Fruit fly (Drosophila melanogaster) whole organism, embryonic: ENCODE data around the gene Idh3a.

ENCODE experiments used
- Atf3 ChIP-seq: fragments of 200-800 bp; sonication (Bioruptor generic); optimal IDR thresholded peaks from 3 replicates; lab custom pipeline; 2016; ENCODE audit warnings: missing biosample characterization, missing genetic modification characterization
- Blimp-1 ChIP-seq: fragments of 200-800 bp; sonication (Bioruptor generic); optimal IDR thresholded peaks from 3 replicates; lab custom pipeline; 2018; ENCODE audit warnings: missing biosample characterization, missing genetic modification characterization, mild to moderate bottlenecking, moderate library complexity, missing genetic modification reagents
- CG10979 ChIP-seq: fragments of 200-800 bp; sonication (Bioruptor generic); optimal IDR thresholded peaks from 2 replicates; lab custom pipeline; 2018; ENCODE audit warnings: missing biosample characterization, mild to moderate bottlenecking, missing genetic modification characterization, moderate library complexity
- CG11085 ChIP-seq: fragments of 200-800 bp; sonication (Bioruptor generic); IDR thresholded peaks from 2 replicates; pipeline ENCODE4 v1.3.6; 2022; ENCODE audit warnings: missing biosample characterization, missing genetic modification characterization
- CG11456 ChIP-seq: fragments of 200-800 bp; sonication (Bioruptor generic); IDR thresholded peaks from 3 replicates; pipeline ENCODE4 v1.3.6; 2022; ENCODE audit warnings: missing biosample characterization, missing genetic modification characterization
- CG14710 ChIP-seq: fragments of 200-800 bp; sonication (Bioruptor generic); optimal IDR thresholded peaks from 3 replicates; lab custom pipeline; 2019; ENCODE audit warnings: missing biosample characterization, mild to moderate bottlenecking, missing genetic modification characterization, moderate library complexity
- CG34376 ChIP-seq: fragments of 200-800 bp; sonication (Bioruptor generic); optimal IDR thresholded peaks from 2 replicates; lab custom pipeline; 2018; ENCODE audit warnings: missing biosample characterization, mild to moderate bottlenecking, missing genetic modification characterization
- CG6765 ChIP-seq: fragments of 200-800 bp; sonication (Bioruptor generic); optimal IDR thresholded peaks from 3 replicates; lab custom pipeline; 2017; ENCODE audit warnings: missing biosample characterization, mild to moderate bottlenecking, missing genetic modification characterization
- CG6813 ChIP-seq: fragments of 200-800 bp; sonication (Bioruptor generic); optimal IDR thresholded peaks from 2 replicates; lab custom pipeline; 2017; ENCODE audit warnings: missing biosample characterization, missing genetic modification characterization, mild to moderate bottlenecking, moderate library complexity, missing genetic modification reagents
- CG7372 ChIP-seq: fragments of 200-800 bp; sonication (Bioruptor generic); IDR thresholded peaks from 2 replicates; pipeline ENCODE4 v1.3.6; 2022; ENCODE audit warnings: missing biosample characterization, missing genetic modification characterization
- CG7963 ChIP-seq: fragments of 200-800 bp; sonication (Bioruptor generic); IDR thresholded peaks from 3 replicates; pipeline ENCODE4 v1.3.6; 2022; ENCODE audit warnings: missing biosample characterization, missing genetic modification characterization; ENCODE audit not compliant: partially characterized antibody
- CG8281 ChIP-seq: fragments of 200-800 bp; sonication (Bioruptor generic); optimal IDR thresholded peaks from 2 replicates; lab custom pipeline; 2018; ENCODE audit warnings: missing biosample characterization, mild to moderate bottlenecking, missing genetic modification characterization, moderate library complexity
- CG8478 ChIP-seq: fragments of >200 bp; optimal IDR thresholded peaks from 2 replicates; lab custom pipeline; 2018
- CG9727 ChIP-seq: fragments of 200-800 bp; sonication (Bioruptor generic); optimal IDR thresholded peaks from 3 replicates; lab custom pipeline; 2017; ENCODE audit warnings: missing biosample characterization, mild to moderate bottlenecking, missing genetic modification characterization
- Camta ChIP-seq: fragments of 200-800 bp; sonication (Bioruptor generic); optimal IDR thresholded peaks from 2 replicates; lab custom pipeline; 2016; ENCODE audit warnings: missing biosample characterization, missing genetic modification characterization
- CkIIα-i1 ChIP-seq: fragments of 200-800 bp; sonication (Bioruptor generic); IDR thresholded peaks from 2 replicates; pipeline ENCODE4 v1.3.6; 2022; ENCODE audit warnings: missing biosample characterization, missing genetic modification characterization
- Dek ChIP-seq: fragments of 200-800 bp; sonication (Bioruptor generic); optimal IDR thresholded peaks from 3 replicates; lab custom pipeline; 2019; ENCODE audit warnings: missing biosample characterization, mild to moderate bottlenecking, missing genetic modification characterization, moderate library complexity
- ERR ChIP-seq: fragments of 200-800 bp; sonication (Bioruptor generic); optimal IDR thresholded peaks from 2 replicates; lab custom pipeline; 2016; ENCODE audit warnings: missing biosample characterization, missing genetic modification characterization
- Gsc ChIP-seq: fragments of 200-800 bp; sonication (Bioruptor generic); IDR thresholded peaks from 2 replicates; pipeline ENCODE4 v1.3.6; 2022; ENCODE audit warnings: missing biosample characterization, missing genetic modification characterization
- HLH4C ChIP-seq: fragments of 200-800 bp; sonication (Bioruptor generic); IDR thresholded peaks from 3 replicates; pipeline ENCODE4 v1.3.6; 2022; ENCODE audit warnings: missing biosample characterization, missing genetic modification characterization; ENCODE audit not compliant: partially characterized antibody
- HLH54F ChIP-seq: fragments of 200-800 bp; sonication (Bioruptor generic); optimal IDR thresholded peaks from 3 replicates; lab custom pipeline; 2016; ENCODE audit warnings: missing biosample characterization, missing genetic modification characterization
- HLHmδ ChIP-seq: fragments of 200-800 bp; sonication (Bioruptor generic); optimal IDR thresholded peaks from 2 replicates; lab custom pipeline; 2018; ENCODE audit warnings: missing biosample characterization, mild to moderate bottlenecking, missing genetic modification characterization, moderate library complexity
- MTF-1 ChIP-seq: fragments of 200-800 bp; sonication (Bioruptor generic); optimal IDR thresholded peaks from 2 replicates; lab custom pipeline; 2018; ENCODE audit warnings: missing biosample characterization, mild to moderate bottlenecking, missing genetic modification characterization, borderline replicate concordance
- Med ChIP-seq: fragments of 200-800 bp; sonication (Bioruptor generic); peaks from one replicate; lab custom pipeline; 2016; ENCODE audit warnings: missing biosample characterization, missing genetic modification characterization, mild to moderate bottlenecking, inconsistent platforms, moderate library complexity
- Meics ChIP-seq: fragments of 200-800 bp; sonication (Bioruptor generic); optimal IDR thresholded peaks from 2 replicates; lab custom pipeline; 2017; ENCODE audit warnings: missing biosample characterization, mild to moderate bottlenecking, missing genetic modification characterization
- Ptx1 ChIP-seq: fragments of 200-800 bp; sonication (Bioruptor generic); IDR thresholded peaks from 2 replicates; pipeline ENCODE4 v1.3.6; 2022; ENCODE audit warnings: missing biosample characterization, missing genetic modification characterization
- caup ChIP-seq: fragments of 200-800 bp; sonication (Bioruptor generic); optimal IDR thresholded peaks from 3 replicates; lab custom pipeline; 2017; ENCODE audit warnings: missing biosample characterization, mild to moderate bottlenecking, missing genetic modification characterization, moderate library complexity; ENCODE audit not compliant: severe bottlenecking
- chinmo ChIP-seq: fragments of 200-800 bp; sonication (Bioruptor generic); IDR thresholded peaks from 4 replicates; pipeline ENCODE4 v1.3.6; 2022; ENCODE audit warnings: missing biosample characterization, missing genetic modification characterization; ENCODE audit not compliant: partially characterized antibody
- chn ChIP-seq: fragments of 200-800 bp; sonication (Bioruptor generic); optimal IDR thresholded peaks from 2 replicates; lab custom pipeline; 2016; ENCODE audit warnings: missing biosample characterization, missing genetic modification characterization
- crp ChIP-seq, 2 experiments: fragments of 200-800 bp; sonication (Bioruptor generic); optimal IDR thresholded peaks; 2 replicates in 1 of 2; 3 replicates in 1 of 2; lab custom pipeline; 2017; ENCODE audit warnings: missing biosample characterization in 2 of 2, missing genetic modification characterization in 2 of 2, mild to moderate bottlenecking in 1 of 2, moderate library complexity in 1 of 2
- dan ChIP-seq: fragments of 200-800 bp; sonication (Bioruptor generic); IDR thresholded peaks from 2 replicates; pipeline ENCODE4 v1.3.6; 2022; ENCODE audit warnings: missing biosample characterization, missing genetic modification characterization
- eve ChIP-seq, 2 experiments: fragments of >200 bp; optimal IDR thresholded peaks; 2 replicates each; lab custom pipeline; 2017; ENCODE audit warnings: missing biosample characterization in 2 of 2, missing genetic modification characterization in 2 of 2
- gro ChIP-seq: fragments of 200-800 bp; sonication (Bioruptor generic); optimal IDR thresholded peaks from 2 replicates; lab custom pipeline; 2016; ENCODE audit warnings: missing biosample characterization, missing genetic modification characterization
- hbn ChIP-seq: fragments of 200-800 bp; sonication (Bioruptor generic); IDR thresholded peaks from 2 replicates; pipeline ENCODE4 v1.3.6; 2022; ENCODE audit warnings: missing biosample characterization, missing genetic modification characterization; ENCODE audit not compliant: partially characterized antibody
- kay ChIP-seq: fragments of 200-800 bp; sonication (Bioruptor generic); optimal IDR thresholded peaks from 2 replicates; lab custom pipeline; 2016; ENCODE audit warnings: missing biosample characterization, missing genetic modification characterization
- mam ChIP-seq: fragments of 200-800 bp; sonication (Bioruptor generic); optimal IDR thresholded peaks from 3 replicates; lab custom pipeline; 2016; ENCODE audit warnings: missing biosample characterization, missing genetic modification characterization
- nerfin-1 ChIP-seq: fragments of 200-800 bp; sonication (Bioruptor generic); optimal IDR thresholded peaks from 3 replicates; lab custom pipeline; 2019; ENCODE audit warnings: missing biosample characterization, mild to moderate bottlenecking, missing genetic modification characterization, moderate library complexity
- pho ChIP-seq: fragments of 200-800 bp; sonication (Bioruptor generic); optimal IDR thresholded peaks from 2 replicates; lab custom pipeline; 2016; ENCODE audit warnings: missing biosample characterization, missing genetic modification characterization
- prd ChIP-seq, 3 experiments: fragments of >200 bp in 2 of 3; fragments of 200-800 bp in 1 of 3; sonication (Bioruptor generic) in 1 of 3; optimal IDR thresholded peaks in 2 of 3; IDR thresholded peaks in 1 of 3; 2 replicates in 2 of 3; 3 replicates in 1 of 3; pipeline versions ENCODE4 v1.3.6 to Lab custom; 2017 to 2022; ENCODE audit warnings: missing biosample characterization in 1 of 3, missing genetic modification characterization in 1 of 3
- psq ChIP-seq: fragments of 200-800 bp; sonication (Bioruptor generic); optimal IDR thresholded peaks from 2 replicates; lab custom pipeline; 2017; ENCODE audit warnings: missing biosample characterization, missing genetic modification characterization
- pum ChIP-seq: fragments of 200-800 bp; sonication (Bioruptor generic); optimal IDR thresholded peaks from 2 replicates; lab custom pipeline; 2016; ENCODE audit warnings: missing biosample characterization, missing genetic modification characterization
- rib ChIP-seq: fragments of 200-800 bp; sonication (Bioruptor generic); IDR thresholded peaks from 2 replicates; pipeline ENCODE4 v1.3.6; 2022; ENCODE audit warnings: missing biosample characterization, missing genetic modification characterization
- sd ChIP-seq: fragments of 200-800 bp; sonication (Bioruptor generic); optimal IDR thresholded peaks from 3 replicates; lab custom pipeline; 2018; ENCODE audit warnings: missing biosample characterization, mild to moderate bottlenecking, missing genetic modification characterization, moderate library complexity
- sug ChIP-seq: fragments of 200-800 bp; optimal IDR thresholded peaks from 2 replicates; lab custom pipeline; 2019; ENCODE audit warnings: missing biosample characterization, mild to moderate bottlenecking, missing genetic modification characterization, moderate library complexity
- tgo ChIP-seq: fragments of 200-800 bp; sonication (Bioruptor generic); IDR thresholded peaks from 3 replicates; pipeline ENCODE4 v1.3.6; 2022; ENCODE audit warnings: missing biosample characterization, missing genetic modification characterization
- tin ChIP-seq: fragments of 200-800 bp; sonication (Bioruptor generic); optimal IDR thresholded peaks from 3 replicates; lab custom pipeline; 2016; ENCODE audit warnings: missing biosample characterization, missing genetic modification characterization
- trem ChIP-seq: fragments of 200-800 bp; optimal IDR thresholded peaks from 3 replicates; lab custom pipeline; 2019; ENCODE audit warnings: missing biosample characterization, mild to moderate bottlenecking, missing genetic modification characterization, moderate library complexity
- wek ChIP-seq: fragments of 200-800 bp; sonication (Bioruptor generic); optimal IDR thresholded peaks from 3 replicates; lab custom pipeline; 2018; ENCODE audit warnings: missing biosample characterization, mild to moderate bottlenecking, missing genetic modification characterization, moderate library complexity

The Idh3a gene

dm6 chrX:19505334-19506185 is 16.1 kb downstream of the Idh3a start (continued):
- TF ChIP-seq Meics: peak; percentile 22
- TF ChIP-seq tgo: peak; percentile 34; the same call in 1 of the 3 replicates
- 0 out of 2 replicates have a peak, but pooled peaks have one; percentile 49 for TF ChIP-seq rib (GFP tag; lab: Robert Waterston, UW)
- TF ChIP-seq Camta (GFP tag; lab: Kevin White, UChicago): no peak
- peak; percentile 59 for TF ChIP-seq CG34376
- no peak for TF ChIP-seq HLHmδ (GFP tag; lab: Kevin White, UChicago)
- peak; percentile 21 for TF ChIP-seq Dek
- no peak for TF ChIP-seq CG8281 (tag; lab: Kevin White, UChicago)
- no peak for TF ChIP-seq CG8478 (lab: Kevin White, UChicago)
- peak; percentile 22 for TF ChIP-seq chn (GFP tag; lab: Kevin White, UChicago)
- no peak for TF ChIP-seq kay
- peak; percentile 42 to 89 for TF ChIP-seq crp (GFP tag; optimal IDR thresholded peaks at IDR 0.05; lab: Kevin White, UChicago)
- peak; percentile 53 for TF ChIP-seq caup (GFP tag; lab: Kevin White, UChicago)
- TF ChIP-seq CG11456 (GFP tag; lab: Robert Waterston, UW): peak; percentile 54; the same call in 1 of the 3 replicates
- peak; percentile 93 for TF ChIP-seq psq (GFP tag; lab: Kevin White, UChicago)
- TF ChIP-seq CG14710 (tag; lab: Kevin White, UChicago): peak; percentile 40
- TF ChIP-seq hbn: peak; percentile 72
- TF ChIP-seq CG11085 (GFP tag; lab: Robert Waterston, UW): peak; percentile 30; the same call in 1 of the 2 replicates
- TF ChIP-seq wek: peak; percentile 15
- TF ChIP-seq pum: peak; percentile 48
- TF ChIP-seq pho: peak; percentile 19
- TF ChIP-seq CG9727 (GFP tag; lab: Kevin White, UChicago): peak; percentile 14
- TF ChIP-seq CG10979 (tag; lab: Kevin White, UChicago): peak; percentile 8
- no peak for TF ChIP-seq CkIIα-i1 (GFP tag; lab: Robert Waterston, UW)
- peak; percentile 49 for TF ChIP-seq mam (GFP tag; lab: Kevin White, UChicago)
- TF ChIP-seq trem (tag; lab: Kevin White, UChicago): peak; percentile 52
- TF ChIP-seq CG6813 (GFP tag; lab: Kevin White, UChicago): peak; percentile 29
- TF ChIP-seq dan (GFP tag; lab: Robert Waterston, UW): no peak
- peak; percentile 49 for TF ChIP-seq HLH54F
- no peak for TF ChIP-seq MTF-1 (GFP tag; lab: Kevin White, UChicago)
- TF ChIP-seq ERR (GFP tag; lab: Kevin White, UChicago): peak; percentile 72
- peak; percentile 95 for TF ChIP-seq Blimp-1 (GFP tag; lab: Kevin White, UChicago)
- peak; percentile 81; the same call in 2 of the 3 replicates for TF ChIP-seq CG7963 (GFP tag; lab: Robert Waterston, UW)
- peak; percentile 49 for TF ChIP-seq gro (GFP tag; lab: Kevin White, UChicago)
- TF ChIP-seq chinmo (GFP tag; lab: Robert Waterston, UW): peak; percentile 90
- TF ChIP-seq eve (GFP tag; optimal IDR thresholded peaks at IDR 0.05; lab: Kevin White, UChicago): no peak
- peak; percentile 32; the same call in 1 of the 2 replicates for TF ChIP-seq Ptx1 (GFP tag; lab: Robert Waterston, UW)

dm6 chrX:19504170-19504765 is 17.3 kb downstream of the Idh3a start:
- TF ChIP-seq Atf3 (GFP tag; lab: Kevin White, UChicago): no peak
- TF ChIP-seq CG7372: no peak
- no peak for TF ChIP-seq nerfin-1
- TF ChIP-seq CG6765 (GFP tag; lab: Kevin White, UChicago): no peak
- TF ChIP-seq sd (tag; lab: Kevin White, UChicago): peak; percentile 91
- no peak for TF ChIP-seq HLH4C (GFP tag; lab: Robert Waterston, UW)
- TF ChIP-seq tin: no peak
- peak; percentile 28 for TF ChIP-seq Med (GFP tag; lab: Kevin White, UChicago)
- no peak for TF ChIP-seq prd (optimal IDR thresholded peaks at IDR 0.05; lab: Kevin White, UChicago)
- no peak for TF ChIP-seq prd (GFP tag; IDR thresholded peaks at IDR 0.05; lab: Robert Waterston, UW)
- no peak for TF ChIP-seq Gsc (GFP tag; lab: Robert Waterston, UW)
- peak; percentile 18 for TF ChIP-seq sug
